Fruit fly (Drosophila melanogaster): Measurements from ENCODE around the gene sim.

Gene sim

DNA sequence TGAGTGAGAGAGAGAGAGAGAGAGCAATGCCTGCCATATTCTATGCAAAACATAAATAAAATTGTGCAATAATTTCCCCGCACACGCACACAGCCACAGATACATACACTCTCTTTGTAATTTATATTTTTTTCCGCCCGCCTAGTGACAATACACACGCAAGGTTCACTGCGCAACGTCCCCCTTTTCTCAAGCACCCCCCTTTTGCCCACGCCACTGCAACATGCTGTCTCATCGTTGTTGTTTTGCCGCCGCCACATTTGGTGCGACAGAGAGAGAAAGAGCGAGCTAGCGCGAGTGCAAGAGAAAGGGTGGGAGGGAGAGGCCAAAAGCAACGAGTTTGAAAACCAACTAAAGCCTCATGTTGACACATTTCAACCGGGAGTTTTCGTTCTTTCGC is 45.2 kb upstream of the sim start (continued):
- TF ChIP-seq ap (GFP tag; IDR thresholded peaks at IDR 0.05) = peak; percentile 62
- peak; percentile 39; the same call in 1 of the 2 replicates for TF ChIP-seq sens-2 (GFP tag; IDR thresholded peaks at IDR 0.05)
- no peak for TF ChIP-seq Dll (GFP tag; IDR thresholded peaks at IDR 0.05; ENCODE audit: partially characterized antibody)
- peak; percentile 26 for TF ChIP-seq HLHmδ (GFP tag; optimal IDR thresholded peaks at IDR 0.05)
- TF ChIP-seq seq (GFP tag; IDR thresholded peaks at IDR 0.05) = no peak
- TF ChIP-seq CG13424 (tag; optimal IDR thresholded peaks at IDR 0.05) = peak; percentile 54
- TF ChIP-seq CG15479 (GFP tag; optimal IDR thresholded peaks at IDR 0.05) = peak; percentile 91
- no peak for TF ChIP-seq CG34224 (GFP tag; IDR thresholded peaks at IDR 0.05; ENCODE audit: partially characterized antibody)
- TF ChIP-seq CG11085 (GFP tag; IDR thresholded peaks at IDR 0.05) = 0 out of 2 replicates have a peak, but pooled peaks have one; percentile 39
- peak; percentile 32 for TF ChIP-seq btn (GFP tag; optimal IDR thresholded peaks at IDR 0.05)
- peak; percentile 33 for TF ChIP-seq jumu (GFP tag; optimal IDR thresholded peaks at IDR 0.05)
- peak; percentile 72 for TF ChIP-seq CG2120 (GFP tag; optimal IDR thresholded peaks at IDR 0.05)
- peak; percentile 47 for TF ChIP-seq CG10979 (tag; optimal IDR thresholded peaks at IDR 0.05)
- peak in 1 of 2 experiments; percentile 11 for TF ChIP-seq Hr78 (GFP tag; optimal IDR thresholded peaks at IDR 0.05)
- TF ChIP-seq tgo (GFP tag; IDR thresholded peaks at IDR 0.05) = peak; percentile 55; the same call in 2 of the 3 replicates
- peak; percentile 55 for TF ChIP-seq Side (GFP tag; optimal IDR thresholded peaks at IDR 0.05)
- peak; percentile 21 for TF ChIP-seq Atf3 (GFP tag; optimal IDR thresholded peaks at IDR 0.05)
- TF ChIP-seq BtbVII (GFP tag; optimal IDR thresholded peaks at IDR 0.05) = peak; percentile 44
- TF ChIP-seq Abd-B (GFP tag; optimal IDR thresholded peaks at IDR 0.05) = peak; percentile 53
- no peak for TF ChIP-seq CG16813 (GFP tag; IDR thresholded peaks at IDR 0.05; ENCODE audit: partially characterized antibody)
- peak; percentile 65 for TF ChIP-seq CG11247 (GFP tag; IDR thresholded peaks at IDR 0.05)
- TF ChIP-seq scrt (GFP tag; optimal IDR thresholded peaks at IDR 0.05) = peak; percentile 71
- TF ChIP-seq CG9437 (GFP tag; optimal IDR thresholded peaks at IDR 0.05) = peak; percentile 5
- TF ChIP-seq CG11723 (GFP tag; optimal IDR thresholded peaks at IDR 0.05) = peak; percentile 49
- peak; percentile 16 for TF ChIP-seq gcm2 (GFP tag; optimal IDR thresholded peaks at IDR 0.05)
- no peak for TF ChIP-seq hbn (GFP tag; IDR thresholded peaks at IDR 0.05; ENCODE audit: partially characterized antibody)
- TF ChIP-seq pita (GFP tag; optimal IDR thresholded peaks at IDR 0.05) = no peak
- TF ChIP-seq CG16815 (GFP tag; optimal IDR thresholded peaks at IDR 0.05) = peak; percentile 29
- TF ChIP-seq H15 (GFP tag; IDR thresholded peaks at IDR 0.05) = peak; percentile 55; the same call in 2 of the 3 replicates
- no peak for TF ChIP-seq CG14710 (tag; optimal IDR thresholded peaks at IDR 0.05)
- peak; percentile 96 for TF ChIP-seq Med (GFP tag)
- TF ChIP-seq CG34376 (GFP tag; optimal IDR thresholded peaks at IDR 0.05) = no peak
- TF ChIP-seq vfl (GFP tag; optimal IDR thresholded peaks at IDR 0.05) = peak; percentile 60
- peak; percentile 57 for TF ChIP-seq CG12299 (tag; optimal IDR thresholded peaks at IDR 0.05)
- no peak for TF ChIP-seq HLH4C (GFP tag; IDR thresholded peaks at IDR 0.05; ENCODE audit: partially characterized antibody)
- TF ChIP-seq Dbx (GFP tag; IDR thresholded peaks at IDR 0.05) = peak; percentile 53; the same call in 1 of the 3 replicates
- peak; percentile 63 for TF ChIP-seq CG17328 (GFP tag; IDR thresholded peaks at IDR 0.05)
- peak; percentile 40 for TF ChIP-seq pnt (GFP tag; optimal IDR thresholded peaks at IDR 0.05)
- no peak for TF ChIP-seq CG10565 (GFP tag; optimal IDR thresholded peaks at IDR 0.05)
- peak; percentile 69; the same call in 2 of the 3 replicates for TF ChIP-seq ase (GFP tag; IDR thresholded peaks at IDR 0.05)
- TF ChIP-seq zfh2 (GFP tag; optimal IDR thresholded peaks at IDR 0.05) = peak; percentile 78
- peak; percentile 27 for TF ChIP-seq wek (GFP tag; optimal IDR thresholded peaks at IDR 0.05)
- TF ChIP-seq corto (GFP tag; optimal IDR thresholded peaks at IDR 0.05) = no peak
- TF ChIP-seq slbo (GFP tag; IDR thresholded peaks at IDR 0.05) = peak; percentile 84
- TF ChIP-seq CG10462 (GFP tag; optimal IDR thresholded peaks at IDR 0.05) = no peak
- peak; percentile 48 for TF ChIP-seq ftz-f1 (GFP tag; optimal IDR thresholded peaks at IDR 0.05)
- TF ChIP-seq CrebB (tag; optimal IDR thresholded peaks at IDR 0.05) = peak; percentile 66
- no peak for TF ChIP-seq inv (GFP tag; IDR thresholded peaks at IDR 0.05; ENCODE audit: partially characterized antibody)
- peak; percentile 54 for TF ChIP-seq crc (GFP tag; optimal IDR thresholded peaks at IDR 0.05)
- no peak for TF ChIP-seq CG12071 (GFP tag; optimal IDR thresholded peaks at IDR 0.05)

All from whole organism, embryonic.